Worm (Caenorhabditis elegans): ENCODE results near the gene srlf-12.

DNA sequence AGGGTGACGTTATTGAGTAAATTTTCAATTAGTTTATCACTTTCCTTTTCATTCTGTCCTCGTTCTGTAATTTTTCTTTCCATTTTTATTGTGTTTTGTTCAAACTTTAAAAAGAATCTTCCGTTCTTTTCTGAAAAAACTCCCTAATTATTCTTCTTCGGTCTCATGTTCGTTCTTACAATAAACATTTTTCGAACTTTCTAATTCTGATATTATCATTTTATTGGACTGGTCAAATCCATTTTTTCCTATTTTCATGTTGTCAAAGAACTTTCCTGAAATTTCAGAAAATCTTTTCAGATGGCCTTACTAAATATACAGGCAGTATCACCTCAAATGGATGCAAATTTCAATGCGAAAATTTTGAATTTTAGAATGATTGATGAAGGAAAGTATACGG, 27.9 kb downstream of the srlf-12 start, which contains the start of gene nish-1:
- no peak for TF ChIP-seq snpc-4 (tag; optimal IDR thresholded peaks at IDR 0.05)
- no peak for TF ChIP-seq nhr-25 (tag; optimal IDR thresholded peaks at IDR 0.05)
- no peak for TF ChIP-seq lin-13 (GFP tag; optimal IDR thresholded peaks at IDR 0.05)
- no peak for TF ChIP-seq fos-1 (tag; optimal IDR thresholded peaks at IDR 0.05)
- TF ChIP-seq ama-1 (optimal IDR thresholded peaks at IDR 0.05), result no peak
- no peak for TF ChIP-seq lin-39 (tag; optimal IDR thresholded peaks at IDR 0.05)
- no peak for TF ChIP-seq nhr-6 (tag; optimal IDR thresholded peaks at IDR 0.05)
- no peak for TF ChIP-seq unc-62 (GFP tag; optimal IDR thresholded peaks at IDR 0.05)
- TF ChIP-seq elt-3 (tag; optimal IDR thresholded peaks at IDR 0.05), result no peak
- TF ChIP-seq unc-39 (tag; optimal IDR thresholded peaks at IDR 0.05), result no peak
- no peak for TF ChIP-seq ztf-11 (tag; optimal IDR thresholded peaks at IDR 0.05)
- TF ChIP-seq zag-1 (tag; optimal IDR thresholded peaks at IDR 0.05), result no peak

All from whole organism, L2 larva.